Worm (Caenorhabditis elegans) whole organism, L4 larva: ENCODE measurements around the gene hil-3.

ENCODE experiments used
- R02D3.7 ChIP-seq: fragments of 150-350 bp; sonication (generic microtip); optimal IDR thresholded peaks from 3 replicates; lab custom pipeline; 2014; ENCODE audit warnings: missing biosample characterization, missing genetic modification characterization
- T20F7.1 ChIP-seq: fragments of 200-800 bp; sonication (Bioruptor generic); optimal IDR thresholded peaks from 2 replicates; lab custom pipeline; 2018; ENCODE audit warnings: mild to moderate bottlenecking, missing genetic modification characterization, missing compliant biosample characterization
- Y5F2A.4 ChIP-seq: fragments of 200-800 bp; sonication (Bioruptor generic); optimal IDR thresholded peaks from 2 replicates; lab custom pipeline; 2018; ENCODE audit warnings: mild to moderate bottlenecking, missing genetic modification characterization, missing compliant biosample characterization
- ceh-20 ChIP-seq: fragments of 200-800 bp; sonication (Bioruptor generic); IDR thresholded peaks from 2 replicates; pipeline ENCODE4 v1.3.6; 2022; ENCODE audit warnings: missing genetic modification reagents, missing genetic modification characterization, missing compliant biosample characterization
- ceh-82 ChIP-seq: sonication (generic microtip); optimal IDR thresholded peaks from 2 replicates; lab custom pipeline; 2017; ENCODE audit warnings: missing biosample characterization, missing genetic modification characterization
- dve-1 ChIP-seq: sonication (generic microtip); optimal IDR thresholded peaks from 2 replicates; lab custom pipeline; 2017; ENCODE audit warnings: antibody characterized with exemption, mild to moderate bottlenecking, missing genetic modification characterization, missing compliant biosample characterization; ENCODE audit not compliant: insufficient read depth
- hif-1 ChIP-seq, 2 experiments: sonication (generic microtip); optimal IDR thresholded peaks; 2 replicates each; lab custom pipeline; 2016 to 2017; ENCODE audit warnings: missing compliant biosample characterization in 2 of 2, missing genetic modification characterization in 2 of 2, missing genetic modification reagents in 2 of 2, missing genotype in 2 of 2, mild to moderate bottlenecking in 1 of 2
- lin-15B ChIP-seq: fragments of 150-350 bp; sonication (generic microtip); optimal IDR thresholded peaks from 3 replicates; lab custom pipeline; 2014; ENCODE audit warnings: missing biosample characterization, missing genetic modification characterization
- lin-39 ChIP-seq: fragments of 150-350 bp; optimal IDR thresholded peaks from 2 replicates; lab custom pipeline; 2014; ENCODE audit warnings: missing biosample characterization, missing genetic modification reagents, missing genetic modification characterization
- nhr-6 ChIP-seq: fragments of 150-350 bp; optimal IDR thresholded peaks from 2 replicates; lab custom pipeline; 2014; ENCODE audit warnings: missing biosample characterization, missing genetic modification characterization
- zag-1 ChIP-seq: fragments of 150-350 bp; optimal IDR thresholded peaks from 2 replicates; lab custom pipeline; 2014; ENCODE audit warnings: missing biosample characterization, missing genetic modification characterization
- ztf-11 ChIP-seq: fragments of 150-350 bp; optimal IDR thresholded peaks from 2 replicates; lab custom pipeline; 2014; ENCODE audit warnings: missing biosample characterization, missing genetic modification characterization

DNA sequence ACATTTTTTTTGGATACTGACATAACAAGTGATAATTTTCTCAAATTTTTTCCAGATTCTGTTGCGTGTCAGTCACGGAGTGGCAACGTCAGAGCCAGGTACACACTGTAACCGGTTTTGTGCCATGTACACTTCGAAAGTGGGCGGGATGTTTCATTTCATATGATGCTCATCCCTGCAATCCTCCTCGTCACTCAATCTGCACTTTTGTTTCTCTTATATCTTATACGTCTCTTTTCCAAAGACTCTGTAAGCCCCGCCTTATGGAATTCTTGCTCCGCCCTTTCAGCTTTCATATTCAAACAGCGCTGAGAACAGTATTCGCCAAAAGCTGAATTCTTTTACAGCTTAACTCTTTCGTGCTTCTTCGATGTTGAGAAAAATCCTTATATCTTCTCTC is 19.8 kb upstream of the hil-3 start, which contains the start of gene C02B8.3:
- no peak for TF ChIP-seq lin-39 (tag; lab: Kevin White, UChicago)
- no peak for TF ChIP-seq zag-1 (tag; lab: Kevin White, UChicago)
- TF ChIP-seq T20F7.1 (GFP tag; lab: Kevin White, UChicago): no peak
- no peak for TF ChIP-seq lin-15B (tag; lab: Kevin White, UChicago)
- TF ChIP-seq ztf-11: no peak
- TF ChIP-seq nhr-6 (tag; lab: Kevin White, UChicago): no peak
- TF ChIP-seq R02D3.7: no peak
- no peak for TF ChIP-seq ceh-20
- no peak for TF ChIP-seq Y5F2A.4
- no peak for TF ChIP-seq hif-1 (tag; optimal IDR thresholded peaks at IDR 0.05; lab: Kevin White, UChicago)
- no peak for TF ChIP-seq ceh-82
- no peak for TF ChIP-seq dve-1
